Worm (Caenorhabditis elegans) whole organism, late embryonic: ENCODE data around the gene K02C4.5.
A peak's percentile ranks its signal among the peaks of the same experiment; 100 is the strongest.

Source experiments
- C08G9.2 ChIP-seq: sonication (generic microtip); optimal IDR thresholded peaks from 2 replicates; lab custom pipeline; 2016; ENCODE audit warnings: mild to moderate bottlenecking, missing genetic modification characterization, moderate library complexity, missing compliant biosample characterization
- F13H6.1 ChIP-seq: sonication (generic microtip); optimal IDR thresholded peaks from 2 replicates; lab custom pipeline; 2016; ENCODE audit warnings: missing genetic modification characterization, missing compliant biosample characterization
- K02D7.2 ChIP-seq: sonication (generic microtip); optimal IDR thresholded peaks from 2 replicates; lab custom pipeline; 2017; ENCODE audit warnings: mild to moderate bottlenecking, missing genetic modification characterization, missing compliant biosample characterization
- K09A11.1 ChIP-seq: sonication (generic microtip); optimal IDR thresholded peaks from 2 replicates; lab custom pipeline; 2017; ENCODE audit warnings: antibody characterized with exemption, mild to moderate bottlenecking, missing genetic modification characterization, missing compliant biosample characterization; ENCODE audit not compliant: insufficient read depth
- T23F11.4 ChIP-seq: fragments of 200-800 bp; sonication (Bioruptor generic); optimal IDR thresholded peaks from 2 replicates; lab custom pipeline; 2018; ENCODE audit warnings: mild to moderate bottlenecking, missing genetic modification characterization, missing compliant biosample characterization
- ceh-14 ChIP-seq: sonication (generic microtip); optimal IDR thresholded peaks from 2 replicates; lab custom pipeline; 2016; ENCODE audit warnings: missing genotype, missing genetic modification characterization, missing compliant biosample characterization
- ceh-18 ChIP-seq: sonication (generic microtip); optimal IDR thresholded peaks from 2 replicates; lab custom pipeline; 2016; ENCODE audit warnings: missing genetic modification characterization, missing compliant biosample characterization
- ceh-2 ChIP-seq: sonication (generic microtip); optimal IDR thresholded peaks from 2 replicates; lab custom pipeline; 2016; ENCODE audit warnings: missing genotype, missing genetic modification characterization, missing compliant biosample characterization
- ceh-22 ChIP-seq: sonication (generic microtip); optimal IDR thresholded peaks from 2 replicates; lab custom pipeline; 2017; ENCODE audit warnings: missing biosample characterization, missing genetic modification characterization
- ceh-30 ChIP-seq: fragments of 150-350 bp; optimal IDR thresholded peaks from 2 replicates; lab custom pipeline; 2014; ENCODE audit warnings: missing biosample characterization, missing genetic modification characterization
- ceh-31 ChIP-seq: sonication (generic microtip); optimal IDR thresholded peaks from 2 replicates; lab custom pipeline; 2016; ENCODE audit warnings: missing genetic modification characterization, missing compliant biosample characterization
- ceh-34 ChIP-seq: sonication (generic microtip); optimal IDR thresholded peaks from 2 replicates; lab custom pipeline; 2016; ENCODE audit warnings: mild to moderate bottlenecking, missing genetic modification characterization, missing compliant biosample characterization
- ceh-45 ChIP-seq: fragments of 200-800 bp; sonication (Bioruptor generic); IDR thresholded peaks from 2 replicates; pipeline ENCODE4 v1.3.6; 2022; ENCODE audit warnings: missing genetic modification reagents, missing genetic modification characterization, missing compliant biosample characterization
- ceh-48 ChIP-seq: sonication (generic microtip); optimal IDR thresholded peaks from 2 replicates; lab custom pipeline; 2016; ENCODE audit warnings: missing genetic modification characterization, inconsistent platforms, missing compliant biosample characterization
- ceh-6 ChIP-seq: fragments of 200-800 bp; sonication (Bioruptor generic); optimal IDR thresholded peaks from 2 replicates; lab custom pipeline; 2018; ENCODE audit warnings: mild to moderate bottlenecking, missing genetic modification characterization, missing compliant biosample characterization
- che-1 ChIP-seq: sonication (generic microtip); optimal IDR thresholded peaks from 2 replicates; lab custom pipeline; 2016; ENCODE audit warnings: mild to moderate bottlenecking, missing genetic modification characterization, missing compliant biosample characterization
- dmd-4 ChIP-seq: sonication (generic microtip); optimal IDR thresholded peaks from 2 replicates; lab custom pipeline; 2016; ENCODE audit warnings: borderline replicate concordance, missing genetic modification characterization, missing compliant biosample characterization
- dve-1 ChIP-seq: sonication (generic microtip); optimal IDR thresholded peaks from 2 replicates; lab custom pipeline; 2017; ENCODE audit warnings: antibody characterized with exemption, mild to moderate bottlenecking, missing genetic modification characterization, missing compliant biosample characterization
- elt-2 ChIP-seq: sonication (generic microtip); optimal IDR thresholded peaks from 2 replicates; lab custom pipeline; 2016; ENCODE audit warnings: missing genetic modification reagents, missing genetic modification characterization, missing compliant biosample characterization
- eyg-1 ChIP-seq: sonication (generic microtip); optimal IDR thresholded peaks from 2 replicates; lab custom pipeline; 2016; ENCODE audit warnings: missing genotype, missing genetic modification characterization, missing compliant biosample characterization
- fax-1 ChIP-seq: sonication (generic microtip); optimal IDR thresholded peaks from 2 replicates; lab custom pipeline; 2016; ENCODE audit warnings: missing genotype, missing genetic modification characterization, missing compliant biosample characterization
- fkh-10 ChIP-seq: fragments of 150-350 bp; optimal IDR thresholded peaks from 2 replicates; lab custom pipeline; 2014; ENCODE audit warnings: missing biosample characterization, missing genetic modification reagents, missing genetic modification characterization
- fkh-6 ChIP-seq: sonication (generic microtip); optimal IDR thresholded peaks from 2 replicates; lab custom pipeline; 2016; ENCODE audit warnings: missing genetic modification characterization, missing compliant biosample characterization
- gmeb-2 ChIP-seq: sonication (generic microtip); optimal IDR thresholded peaks from 2 replicates; lab custom pipeline; 2016; ENCODE audit warnings: missing genetic modification characterization, inconsistent platforms, missing compliant biosample characterization
- hlh-30 ChIP-seq: sonication (generic microtip); optimal IDR thresholded peaks from 2 replicates; lab custom pipeline; 2017; ENCODE audit warnings: antibody characterized with exemption, missing genetic modification characterization, missing compliant biosample characterization; ENCODE audit not compliant: insufficient read depth
- hlh-6 ChIP-seq: sonication (generic microtip); optimal IDR thresholded peaks from 2 replicates; lab custom pipeline; 2016; ENCODE audit warnings: missing genotype, missing genetic modification characterization, missing compliant biosample characterization
- lin-11 ChIP-seq: fragments of 200-800 bp; sonication (Bioruptor generic); optimal IDR thresholded peaks from 2 replicates; lab custom pipeline; 2018; ENCODE audit warnings: mild to moderate bottlenecking, missing genetic modification characterization, missing compliant biosample characterization
- madf-2 ChIP-seq: sonication (generic microtip); optimal IDR thresholded peaks from 2 replicates; lab custom pipeline; 2017; ENCODE audit warnings: missing genetic modification characterization, missing compliant biosample characterization
- nhr-11 ChIP-seq: fragments of 150-350 bp; optimal IDR thresholded peaks from 2 replicates; lab custom pipeline; 2014; ENCODE audit warnings: missing biosample characterization, missing genetic modification characterization
- npax-4 ChIP-seq: sonication (generic microtip); optimal IDR thresholded peaks from 2 replicates; lab custom pipeline; 2016; ENCODE audit warnings: missing genetic modification characterization, missing compliant biosample characterization
- pag-3 ChIP-seq: sonication (generic microtip); optimal IDR thresholded peaks from 2 replicates; lab custom pipeline; 2016; ENCODE audit warnings: missing compliant biosample characterization, missing genetic modification characterization, borderline replicate concordance
- pat-9 ChIP-seq: fragments of 200-800 bp; sonication (Bioruptor generic); optimal IDR thresholded peaks from 2 replicates; lab custom pipeline; 2018; ENCODE audit warnings: mild to moderate bottlenecking, missing genetic modification characterization, moderate library complexity, missing compliant biosample characterization
- pha-2 ChIP-seq: sonication (generic microtip); optimal IDR thresholded peaks from 2 replicates; lab custom pipeline; 2017; ENCODE audit warnings: mild to moderate bottlenecking, missing genetic modification characterization, missing compliant biosample characterization
- pqm-1 ChIP-seq: sonication (generic microtip); optimal IDR thresholded peaks from 2 replicates; lab custom pipeline; 2016; ENCODE audit warnings: missing genetic modification characterization, missing compliant biosample characterization
- ref-2 ChIP-seq: sonication (generic microtip); optimal IDR thresholded peaks from 2 replicates; lab custom pipeline; 2016; ENCODE audit warnings: missing genetic modification characterization, missing compliant biosample characterization
- rnt-1 ChIP-seq: sonication (generic microtip); optimal IDR thresholded peaks from 2 replicates; lab custom pipeline; 2016; ENCODE audit warnings: missing genetic modification characterization, missing compliant biosample characterization
- sox-4 ChIP-seq: sonication (generic microtip); optimal IDR thresholded peaks from 2 replicates; lab custom pipeline; 2017; ENCODE audit warnings: mild to moderate bottlenecking, missing genetic modification characterization, inconsistent platforms, missing compliant biosample characterization
- syd-9 ChIP-seq: sonication (generic microtip); optimal IDR thresholded peaks from 2 replicates; lab custom pipeline; 2016; ENCODE audit warnings: mild to moderate bottlenecking, missing genetic modification characterization, moderate library complexity, missing compliant biosample characterization
- tbx-2 ChIP-seq: sonication (generic microtip); optimal IDR thresholded peaks from 2 replicates; lab custom pipeline; 2016; ENCODE audit warnings: missing genetic modification characterization, missing compliant biosample characterization
- tbx-7 ChIP-seq: sonication (generic microtip); optimal IDR thresholded peaks from 2 replicates; lab custom pipeline; 2016; ENCODE audit warnings: missing genotype, missing genetic modification characterization, missing compliant biosample characterization
- ttx-3 ChIP-seq: sonication (generic microtip); optimal IDR thresholded peaks from 2 replicates; lab custom pipeline; 2016; ENCODE audit warnings: missing genetic modification reagents, missing genetic modification characterization, missing compliant biosample characterization
- unc-3 ChIP-seq, 2 experiments: fragments of 200-800 bp in 1 of 2; sonication (Bioruptor generic) in 1 of 2; sonication (generic microtip) in 1 of 2; conservative IDR thresholded peaks in 1 of 2; optimal IDR thresholded peaks in 1 of 2; 2 replicates each; pipeline versions ENCODE4 v1.3.6 to Lab custom; 2016 to 2022; ENCODE audit warnings: missing compliant biosample characterization in 2 of 2, missing genetic modification characterization in 2 of 2, missing genetic modification reagents in 1 of 2
- unc-55 ChIP-seq: sonication (generic microtip); optimal IDR thresholded peaks from 2 replicates; lab custom pipeline; 2017; ENCODE audit warnings: missing biosample characterization, missing genetic modification reagents, missing genetic modification characterization
- zip-5 ChIP-seq: sonication (generic microtip); optimal IDR thresholded peaks from 2 replicates; lab custom pipeline; 2016; ENCODE audit warnings: missing genetic modification characterization, missing compliant biosample characterization

The K02C4.5 gene

ce11 chrII:8071801-8072544 is 6.3 kb upstream of the K02C4.5 start (continued):
- TF ChIP-seq npax-4 (tag; lab: Kevin White, UChicago): no peak

ce11 chrII:8073222-8073621 is 5.0 kb upstream of the K02C4.5 start, which contains the start of gene gpcp-2:
Gene gpcp-2, minus strand, starts transcription at chrII:8073374.
- TF ChIP-seq nhr-11 (no peak), elt-2 (peak; percentile 24)
- TF ChIP-seq, all 69 proteins: peak for 1

- TF ChIP-seq ttx-3 (tag; lab: Kevin White, UChicago) (no peak), ceh-30 (tag; lab: Kevin White, UChicago) (no peak), fax-1 (tag; lab: Kevin White, UChicago) (no peak), K09A11.1 (tag; lab: Kevin White, UChicago) (no peak), gmeb-2 (no peak), dve-1 (tag; lab: Kevin White, UChicago) (no peak), F13H6.1 (tag; lab: Kevin White, UChicago) (no peak)
Measured at ce11 chrII:8074058-8074457, 4.2 kb upstream of the K02C4.5 start.

- TF ChIP-seq ttx-3 (tag; lab: Kevin White, UChicago) (peak; percentile 40), C08G9.2 (tag; lab: Kevin White, UChicago) (peak; percentile 48), pat-9 (tag; lab: Kevin White, UChicago) (peak; percentile 80), ceh-14 (tag; lab: Kevin White, UChicago) (peak; percentile 40), unc-55 (GFP tag; lab: Kevin White, UChicago) (no peak), eyg-1 (peak; percentile 52), sox-4 (tag; lab: Kevin White, UChicago) (peak; percentile 55), che-1 (peak; percentile 71), ceh-45 (0 out of 2 replicates have a peak, but pooled peaks have one; percentile 30), ceh-48 (tag; lab: Kevin White, UChicago) (peak; percentile 17), ceh-6 (GFP tag; lab: Kevin White, UChicago) (peak; percentile 78), ceh-34 (tag; lab: Kevin White, UChicago) (peak; percentile 52), lin-11 (tag; lab: Kevin White, UChicago) (peak; percentile 49), K02D7.2 (tag; lab: Kevin White, UChicago) (peak; percentile 5), ceh-2 (tag; lab: Kevin White, UChicago) (peak; percentile 6), fkh-10 (GFP tag; lab: Kevin White, UChicago) (no peak), ref-2 (peak; percentile 59), T23F11.4 (GFP tag; lab: Kevin White, UChicago) (peak; percentile 45), rnt-1 (no peak), madf-2 (tag; lab: Kevin White, UChicago) (no peak), ceh-18 (tag; lab: Kevin White, UChicago) (peak; percentile 57), ceh-31 (peak; percentile 10), tbx-7 (peak; percentile 9), fkh-6 (tag; lab: Kevin White, UChicago) (peak; percentile 46), hlh-30 (tag; lab: Kevin White, UChicago) (peak; percentile 55), hlh-6 (peak; percentile 76), ceh-22 (tag; lab: Kevin White, UChicago) (peak; percentile 45), unc-3 (GFP tag; conservative IDR thresholded peaks at IDR 0.05; lab: Robert Waterston, UW) (no peak), unc-3 (tag; optimal IDR thresholded peaks at IDR 0.05; lab: Kevin White, UChicago) (no peak), elt-2 (peak; percentile 82), syd-9 (no peak), zip-5 (no peak), pqm-1 (tag; lab: Kevin White, UChicago) (no peak), tbx-2 (tag; lab: Kevin White, UChicago) (peak; percentile 73), pag-3 (tag; lab: Kevin White, UChicago) (no peak), fax-1 (tag; lab: Kevin White, UChicago) (peak; percentile 9), dve-1 (tag; lab: Kevin White, UChicago) (peak; percentile 76), pha-2 (tag; lab: Kevin White, UChicago) (peak; percentile 21), dmd-4 (tag; lab: Kevin White, UChicago) (no peak)
Measured at ce11 chrII:8075324-8075810, 2.9 kb upstream of the K02C4.5 start, which contains the start of gene K02C4.2. Gene K02C4.2, plus strand, starts transcription at chrII:8075760.
